Fruit fly (Drosophila melanogaster) whole organism, embryonic: ENCODE data around the gene Pa1.

Experiments
- Bgb ChIP-seq: fragments of 200-800 bp; sonication (Bioruptor generic); IDR thresholded peaks from 2 replicates; pipeline ENCODE4 v1.3.6; 2022; ENCODE audit warnings: missing biosample characterization, missing genetic modification characterization; ENCODE audit not compliant: partially characterized antibody
- CG10267 ChIP-seq: fragments of 200-800 bp; sonication (Bioruptor generic); optimal IDR thresholded peaks from 2 replicates; lab custom pipeline; 2018; ENCODE audit warnings: missing biosample characterization, mild to moderate bottlenecking, missing genetic modification characterization, moderate library complexity
- CG12299 ChIP-seq: fragments of 200-800 bp; sonication (Bioruptor generic); optimal IDR thresholded peaks from 2 replicates; lab custom pipeline; 2018; ENCODE audit warnings: missing biosample characterization, mild to moderate bottlenecking, missing genetic modification characterization
- CG13287 ChIP-seq: fragments of 200-800 bp; sonication (Bioruptor generic); IDR thresholded peaks from 2 replicates; pipeline ENCODE4 v1.3.6; 2022; ENCODE audit warnings: missing biosample characterization, missing genetic modification characterization; ENCODE audit not compliant: partially characterized antibody
- CG14710 ChIP-seq: fragments of 200-800 bp; sonication (Bioruptor generic); optimal IDR thresholded peaks from 3 replicates; lab custom pipeline; 2019; ENCODE audit warnings: missing biosample characterization, mild to moderate bottlenecking, missing genetic modification characterization, moderate library complexity
- CG15514 ChIP-seq: fragments of 200-800 bp; sonication (Bioruptor generic); optimal IDR thresholded peaks from 3 replicates; lab custom pipeline; 2017; ENCODE audit warnings: missing biosample characterization, missing genetic modification characterization, mild to moderate bottlenecking, moderate library complexity, missing genetic modification reagents
- CG16813 ChIP-seq: fragments of 200-800 bp; sonication (Bioruptor generic); IDR thresholded peaks from 3 replicates; pipeline ENCODE4 v1.3.6; 2022; ENCODE audit warnings: missing biosample characterization, missing genetic modification characterization; ENCODE audit not compliant: partially characterized antibody
- CG17829 ChIP-seq: fragments of 200-800 bp; optimal IDR thresholded peaks from 2 replicates; lab custom pipeline; 2019; ENCODE audit warnings: missing biosample characterization, mild to moderate bottlenecking, missing genetic modification characterization, moderate library complexity
- CG18599 ChIP-seq: fragments of 200-800 bp; sonication (Bioruptor generic); optimal IDR thresholded peaks from 3 replicates; lab custom pipeline; 2017; ENCODE audit warnings: missing biosample characterization, missing genetic modification characterization, mild to moderate bottlenecking, moderate library complexity, missing genetic modification reagents
- CG2120 ChIP-seq: fragments of 200-800 bp; sonication (Bioruptor generic); optimal IDR thresholded peaks from 3 replicates; lab custom pipeline; 2016; ENCODE audit warnings: missing biosample characterization, missing genetic modification characterization
- CG3281 ChIP-seq: fragments of 200-800 bp; sonication (Bioruptor generic); optimal IDR thresholded peaks from 3 replicates; lab custom pipeline; 2017; ENCODE audit warnings: missing biosample characterization, mild to moderate bottlenecking, missing genetic modification characterization
- CG34224 ChIP-seq: fragments of 200-800 bp; sonication (Bioruptor generic); IDR thresholded peaks from 3 replicates; pipeline ENCODE4 v1.3.6; 2022; ENCODE audit warnings: missing biosample characterization, missing genetic modification characterization; ENCODE audit not compliant: partially characterized antibody
- CG5245 ChIP-seq: fragments of 200-800 bp; sonication (Bioruptor generic); optimal IDR thresholded peaks from 3 replicates; lab custom pipeline; 2016; ENCODE audit warnings: missing biosample characterization, missing genetic modification characterization
- CG6175 ChIP-seq: fragments of 200-800 bp; sonication (Bioruptor generic); IDR thresholded peaks from 3 replicates; pipeline ENCODE4 v1.3.6; 2022; ENCODE audit warnings: missing biosample characterization, missing genetic modification characterization
- CG6791 ChIP-seq: fragments of 200-800 bp; sonication (Bioruptor generic); IDR thresholded peaks from 3 replicates; pipeline ENCODE4 v1.3.6; 2022; ENCODE audit warnings: missing biosample characterization, missing genetic modification characterization; ENCODE audit not compliant: partially characterized antibody
- CG7963 ChIP-seq: fragments of 200-800 bp; sonication (Bioruptor generic); IDR thresholded peaks from 3 replicates; pipeline ENCODE4 v1.3.6; 2022; ENCODE audit warnings: missing biosample characterization, missing genetic modification characterization; ENCODE audit not compliant: partially characterized antibody
- CG9797 ChIP-seq: fragments of 200-800 bp; sonication (Bioruptor generic); optimal IDR thresholded peaks from 3 replicates; lab custom pipeline; 2018; ENCODE audit warnings: missing biosample characterization, mild to moderate bottlenecking, missing genetic modification characterization
- CTCF ChIP-seq: fragments of 200-800 bp; sonication (Bioruptor generic); optimal IDR thresholded peaks from 2 replicates; lab custom pipeline; 2017; ENCODE audit warnings: missing biosample characterization, mild to moderate bottlenecking, missing genetic modification characterization, moderate library complexity
- Dad ChIP-seq: fragments of 200-800 bp; sonication (Bioruptor generic); optimal IDR thresholded peaks from 3 replicates; lab custom pipeline; 2016; ENCODE audit warnings: missing biosample characterization, missing genetic modification characterization
- Dll ChIP-seq: fragments of 200-800 bp; sonication (Bioruptor generic); IDR thresholded peaks from 4 replicates; pipeline ENCODE4 v1.3.6; 2022; ENCODE audit warnings: missing biosample characterization, missing genetic modification characterization; ENCODE audit not compliant: partially characterized antibody
- Doc3 ChIP-seq: fragments of 200-800 bp; sonication (Bioruptor generic); IDR thresholded peaks from 3 replicates; pipeline ENCODE4 v1.3.6; 2022; ENCODE audit warnings: missing biosample characterization, missing genetic modification characterization; ENCODE audit not compliant: partially characterized antibody
- Dp ChIP-seq: fragments of 200-800 bp; sonication (Bioruptor generic); optimal IDR thresholded peaks from 2 replicates; lab custom pipeline; 2018; ENCODE audit warnings: missing biosample characterization, mild to moderate bottlenecking, missing genetic modification characterization, moderate library complexity
- Elba2 ChIP-seq: fragments of 200-800 bp; sonication (Bioruptor generic); optimal IDR thresholded peaks from 3 replicates; lab custom pipeline; 2016; ENCODE audit warnings: missing biosample characterization, missing genetic modification characterization
- Ets65A ChIP-seq: fragments of 200-800 bp; sonication (Bioruptor generic); peaks from one replicate; lab custom pipeline; 2016; ENCODE audit warnings: missing biosample characterization, missing genetic modification characterization
- Fer1 ChIP-seq: fragments of 200-800 bp; sonication (Bioruptor generic); optimal IDR thresholded peaks from 2 replicates; lab custom pipeline; 2017; ENCODE audit warnings: missing biosample characterization, mild to moderate bottlenecking, missing genetic modification characterization
- HLH4C ChIP-seq: fragments of 200-800 bp; sonication (Bioruptor generic); IDR thresholded peaks from 3 replicates; pipeline ENCODE4 v1.3.6; 2022; ENCODE audit warnings: missing biosample characterization, missing genetic modification characterization; ENCODE audit not compliant: partially characterized antibody
- HLHmδ ChIP-seq: fragments of 200-800 bp; sonication (Bioruptor generic); optimal IDR thresholded peaks from 2 replicates; lab custom pipeline; 2018; ENCODE audit warnings: missing biosample characterization, mild to moderate bottlenecking, missing genetic modification characterization, moderate library complexity
- Hsf ChIP-seq: fragments of 200-800 bp; sonication (Bioruptor generic); optimal IDR thresholded peaks from 3 replicates; lab custom pipeline; 2016; ENCODE audit warnings: missing biosample characterization, missing genetic modification characterization
- MBD-R2 ChIP-seq: fragments of 200-800 bp; sonication (Bioruptor generic); IDR thresholded peaks from 2 replicates; pipeline ENCODE4 v1.3.6; 2022; ENCODE audit warnings: missing biosample characterization, missing genetic modification characterization
- MESR4 ChIP-seq: fragments of 200-800 bp; sonication (Bioruptor generic); optimal IDR thresholded peaks from 2 replicates; lab custom pipeline; 2018; ENCODE audit warnings: missing biosample characterization, mild to moderate bottlenecking, missing genetic modification characterization, moderate library complexity
- Myb ChIP-seq: fragments of 200-800 bp; sonication (Bioruptor generic); optimal IDR thresholded peaks from 2 replicates; lab custom pipeline; 2016; ENCODE audit warnings: missing biosample characterization, missing genetic modification characterization
- Nf-YB ChIP-seq: fragments of 200-800 bp; sonication (Bioruptor generic); optimal IDR thresholded peaks from 3 replicates; lab custom pipeline; 2019; ENCODE audit warnings: missing biosample characterization, mild to moderate bottlenecking, missing genetic modification characterization, moderate library complexity
- Rfx ChIP-seq: fragments of 200-800 bp; sonication (Bioruptor generic); IDR thresholded peaks from 2 replicates; pipeline ENCODE4 v1.3.6; 2022; ENCODE audit warnings: missing biosample characterization, missing genetic modification characterization
- Taf1 ChIP-seq: fragments of 200-800 bp; sonication (Bioruptor generic); IDR thresholded peaks from 2 replicates; pipeline ENCODE4 v1.3.6; 2022; ENCODE audit warnings: missing biosample characterization, missing genetic modification characterization
- Usf ChIP-seq: fragments of 200-800 bp; sonication (Bioruptor generic); optimal IDR thresholded peaks from 2 replicates; lab custom pipeline; 2017; ENCODE audit warnings: missing genotype, missing biosample characterization, missing genetic modification characterization
- YL-1 ChIP-seq: fragments of 200-800 bp; sonication (Bioruptor generic); optimal IDR thresholded peaks from 3 replicates; lab custom pipeline; 2017; ENCODE audit warnings: missing biosample characterization, mild to moderate bottlenecking, missing genetic modification characterization
- ato ChIP-seq: fragments of 200-800 bp; sonication (Bioruptor generic); IDR thresholded peaks from 2 replicates; pipeline ENCODE4 v1.3.6; 2022; ENCODE audit warnings: missing biosample characterization, missing genetic modification characterization; ENCODE audit not compliant: partially characterized antibody
- ci ChIP-seq: fragments of 200-800 bp; sonication (Bioruptor generic); IDR thresholded peaks from 3 replicates; pipeline ENCODE4 v1.3.6; 2022; ENCODE audit warnings: missing biosample characterization, missing genetic modification characterization
- crc ChIP-seq: fragments of 200-800 bp; sonication (Bioruptor generic); optimal IDR thresholded peaks from 2 replicates; lab custom pipeline; 2016; ENCODE audit warnings: missing biosample characterization, missing genetic modification characterization
- dimm ChIP-seq: fragments of 200-800 bp; sonication (Bioruptor generic); IDR thresholded peaks from 2 replicates; pipeline ENCODE4 v1.3.6; 2022; ENCODE audit warnings: missing biosample characterization, missing genetic modification characterization
- gfzf ChIP-seq: fragments of 200-800 bp; sonication (Bioruptor generic); optimal IDR thresholded peaks from 2 replicates; lab custom pipeline; 2016; ENCODE audit warnings: missing biosample characterization, mild to moderate bottlenecking, missing genetic modification characterization, moderate library complexity
- hbn ChIP-seq: fragments of 200-800 bp; sonication (Bioruptor generic); IDR thresholded peaks from 2 replicates; pipeline ENCODE4 v1.3.6; 2022; ENCODE audit warnings: missing biosample characterization, missing genetic modification characterization; ENCODE audit not compliant: partially characterized antibody
- nom ChIP-seq: fragments of 200-800 bp; sonication (Bioruptor generic); optimal IDR thresholded peaks from 2 replicates; lab custom pipeline; 2017; ENCODE audit warnings: missing biosample characterization, missing genetic modification characterization, mild to moderate bottlenecking, moderate library complexity, missing genetic modification reagents
- phol ChIP-seq: fragments of 200-800 bp; sonication (Bioruptor generic); optimal IDR thresholded peaks from 3 replicates; lab custom pipeline; 2018; ENCODE audit warnings: missing biosample characterization, mild to moderate bottlenecking, missing genetic modification characterization, moderate library complexity
- sob ChIP-seq: fragments of 200-800 bp; sonication (Bioruptor generic); IDR thresholded peaks from 2 replicates; pipeline ENCODE4 v1.3.6; 2022; ENCODE audit warnings: missing biosample characterization, missing genetic modification characterization
- sug ChIP-seq: fragments of 200-800 bp; optimal IDR thresholded peaks from 2 replicates; lab custom pipeline; 2019; ENCODE audit warnings: missing biosample characterization, mild to moderate bottlenecking, missing genetic modification characterization, moderate library complexity
- tna ChIP-seq: fragments of 200-800 bp; sonication (Bioruptor generic); IDR thresholded peaks from 2 replicates; pipeline ENCODE4 v1.3.6; 2022; ENCODE audit warnings: missing biosample characterization, missing genetic modification characterization; ENCODE audit not compliant: partially characterized antibody
- wdn ChIP-seq: fragments of 200-800 bp; sonication (Bioruptor generic); IDR thresholded peaks from 2 replicates; pipeline ENCODE4 v1.3.6; 2022; ENCODE audit warnings: missing biosample characterization, missing genetic modification characterization
- zen2 ChIP-seq: fragments of 200-800 bp; sonication (Bioruptor generic); IDR thresholded peaks from 3 replicates; pipeline ENCODE4 v1.3.6; 2022; ENCODE audit warnings: missing biosample characterization, missing genetic modification characterization; ENCODE audit not compliant: partially characterized antibody

The Pa1 gene

DNA sequence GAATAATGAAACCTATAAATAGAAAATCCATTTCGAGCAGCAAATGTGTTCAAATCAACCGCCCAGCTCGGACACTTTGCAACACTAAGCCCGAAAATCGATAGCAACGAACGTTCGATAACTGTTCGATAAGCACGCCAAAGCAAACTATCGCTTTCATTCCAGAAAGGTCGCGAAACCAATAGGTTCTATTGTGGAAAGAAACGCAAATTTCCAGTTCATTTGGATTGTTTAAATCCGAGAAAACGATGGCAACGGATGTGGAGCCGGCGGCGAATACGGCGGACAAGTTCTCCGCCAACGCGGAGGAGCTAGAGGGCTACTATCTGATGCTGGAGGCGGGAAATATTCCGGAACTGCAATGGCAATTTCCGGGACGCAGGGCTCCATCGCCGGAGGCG, at the start of gene Pa1:
Gene Pa1, plus strand, starts transcription at position 156 of the 401 bp plus-strand sequence.
- peak; percentile 95 for TF ChIP-seq CG10267 (tag; lab: Kevin White, UChicago)
- TF ChIP-seq CG13287 (GFP tag; lab: Robert Waterston, UW) = peak; percentile 80
- peak; percentile 64 for TF ChIP-seq tna (GFP tag; lab: Robert Waterston, UW)
- TF ChIP-seq CG7963 (GFP tag; lab: Robert Waterston, UW) = peak; percentile 47; the same call in 1 of the 3 replicates
- TF ChIP-seq CG34224 (GFP tag; lab: Robert Waterston, UW) = peak; percentile 76
- TF ChIP-seq YL-1 (GFP tag; lab: Kevin White, UChicago) = peak; percentile 71
- no peak for TF ChIP-seq CG6175 (GFP tag; lab: Robert Waterston, UW)
- TF ChIP-seq Ets65A (GFP tag; lab: Kevin White, UChicago) = no peak
- TF ChIP-seq phol (tag; lab: Kevin White, UChicago) = peak; percentile 14
- peak; percentile 61 for TF ChIP-seq CG16813 (GFP tag; lab: Robert Waterston, UW)
- peak; percentile 55 for TF ChIP-seq nom (GFP tag; lab: Kevin White, UChicago)
- TF ChIP-seq Fer1 (GFP tag; lab: Kevin White, UChicago) = peak; percentile 41
- TF ChIP-seq CG14710 (tag; lab: Kevin White, UChicago) = peak; percentile 42
- peak; percentile 22 for TF ChIP-seq Elba2 (GFP tag; lab: Kevin White, UChicago)
- peak; percentile 46 for TF ChIP-seq MBD-R2 (GFP tag; lab: Robert Waterston, UW)
- TF ChIP-seq CG12299 (tag; lab: Kevin White, UChicago) = peak; percentile 15
- TF ChIP-seq Dll = peak; percentile 76
- TF ChIP-seq MESR4 (GFP tag; lab: Kevin White, UChicago) = peak; percentile 86
- TF ChIP-seq Taf1 = no peak
- no peak for TF ChIP-seq Dad (GFP tag; lab: Kevin White, UChicago)
- TF ChIP-seq crc (GFP tag; lab: Kevin White, UChicago) = peak; percentile 5
- peak; percentile 37 for TF ChIP-seq CTCF
- peak; percentile 17 for TF ChIP-seq sug (tag; lab: Kevin White, UChicago)
- TF ChIP-seq sob (GFP tag; lab: Robert Waterston, UW) = 0 out of 2 replicates have a peak, but pooled peaks have one; percentile 25
- no peak for TF ChIP-seq CG3281 (GFP tag; lab: Kevin White, UChicago)
- peak; percentile 68 for TF ChIP-seq hbn (GFP tag; lab: Robert Waterston, UW)
- peak; percentile 74; the same call in 2 of the 3 replicates for TF ChIP-seq CG6791 (GFP tag; lab: Robert Waterston, UW)
- TF ChIP-seq HLH4C = peak; percentile 80
- TF ChIP-seq Nf-YB (GFP tag; lab: Kevin White, UChicago) = no peak
- TF ChIP-seq dimm = no peak
- peak; percentile 2 for TF ChIP-seq CG9797
- no peak for TF ChIP-seq wdn (GFP tag; lab: Robert Waterston, UW)
- TF ChIP-seq zen2 (GFP tag; lab: Robert Waterston, UW) = peak; percentile 74
- TF ChIP-seq HLHmδ = no peak
- TF ChIP-seq CG2120 (GFP tag; lab: Kevin White, UChicago) = peak; percentile 2
- peak; percentile 45; the same call in 1 of the 2 replicates for TF ChIP-seq Rfx
- TF ChIP-seq ci (GFP tag; lab: Robert Waterston, UW) = peak; percentile 68; the same call in 2 of the 3 replicates
- peak; percentile 92 for TF ChIP-seq CG15514 (GFP tag; lab: Kevin White, UChicago)
- no peak for TF ChIP-seq CG5245
- TF ChIP-seq gfzf (GFP tag; lab: Kevin White, UChicago) = peak; percentile 12
- TF ChIP-seq Dp (GFP tag; lab: Kevin White, UChicago) = peak; percentile 91
- peak; percentile 55 for TF ChIP-seq Doc3 (GFP tag; lab: Robert Waterston, UW)
- peak; percentile 80 for TF ChIP-seq Bgb
- peak; percentile 8 for TF ChIP-seq Myb (GFP tag; lab: Kevin White, UChicago)
- no peak for TF ChIP-seq CG18599 (GFP tag; lab: Kevin White, UChicago)
- TF ChIP-seq Usf (GFP tag; lab: Kevin White, UChicago) = no peak
- peak; percentile 39; the same call in 1 of the 2 replicates for TF ChIP-seq ato (GFP tag; lab: Robert Waterston, UW)
- peak; percentile 9 for TF ChIP-seq Hsf (GFP tag; lab: Kevin White, UChicago)
- peak; percentile 37 for TF ChIP-seq CG17829 (tag; lab: Kevin White, UChicago)
